Fruit fly (Drosophila melanogaster): ENCODE data around the gene CtsB.

The CtsB gene

DNA sequence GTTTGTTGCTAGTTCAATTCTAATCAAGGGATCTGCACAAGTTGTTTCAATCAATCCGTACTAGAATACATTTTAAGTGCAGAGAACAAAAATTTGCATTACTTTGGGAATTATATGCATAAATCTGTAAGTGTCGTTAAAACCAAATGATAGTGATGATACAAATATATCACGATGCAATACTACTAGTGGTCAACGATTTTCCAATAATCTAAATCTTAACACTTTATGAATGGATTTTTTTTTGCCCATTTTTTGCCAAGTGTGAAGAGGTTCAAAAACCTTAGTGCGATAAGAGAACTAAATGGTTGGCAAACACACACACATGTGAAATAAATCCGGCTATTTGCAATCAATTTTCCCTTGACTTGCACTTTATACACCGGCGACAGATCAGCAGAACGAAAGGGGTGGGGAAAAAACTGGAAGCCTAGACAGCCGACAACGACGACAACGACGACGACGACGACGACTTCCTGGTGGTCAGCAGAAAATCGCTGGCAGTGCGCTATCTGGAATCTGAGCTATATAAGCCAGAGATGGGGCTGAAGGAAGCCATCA, 22.9 kb downstream of the CtsB start, which contains the start of gene Yp3:
Yp3 (plus strand) TSS at position 558 of the 561 bp plus-strand sequence.
- no peak for TF ChIP-seq CG8478 (optimal IDR thresholded peaks at IDR 0.05)
- TF ChIP-seq EcR (GFP tag; optimal IDR thresholded peaks at IDR 0.05) = no peak
- TF ChIP-seq pan (optimal IDR thresholded peaks at IDR 0.05) = no peak
- no peak for TF ChIP-seq usp (GFP tag; optimal IDR thresholded peaks at IDR 0.05)

DNA sequence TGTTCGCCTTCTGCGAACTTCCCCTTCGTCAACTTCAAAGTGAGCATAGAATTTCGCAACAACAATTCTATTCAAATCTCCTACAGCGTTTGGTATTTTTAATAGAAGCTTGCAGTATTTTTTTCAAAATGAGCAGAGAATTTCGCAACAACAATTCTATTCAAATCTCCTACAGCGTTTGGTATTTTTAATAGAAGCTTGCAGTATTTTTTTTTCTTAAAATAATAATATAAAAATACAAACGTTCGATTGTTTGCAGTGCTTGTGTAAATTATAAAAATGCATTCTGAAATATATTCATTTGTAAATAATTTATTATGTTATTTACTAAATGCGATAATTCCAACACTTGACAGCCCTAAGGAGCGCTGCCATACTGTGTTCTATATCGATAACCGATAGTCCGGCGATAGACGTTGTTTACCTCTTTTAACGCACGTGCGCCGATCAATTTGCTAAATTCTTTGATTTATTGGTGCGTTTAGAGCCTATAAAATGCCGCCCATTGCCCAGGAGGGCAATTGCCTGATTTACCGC, 25.1 kb downstream of the CtsB start, which contains the start of the genes CG32625 and Rtc1:
CG32625 (minus strand) TSS at position 51 of the 537 bp plus-strand sequence.
Rtc1 (plus strand) TSS at position 404 of the 537 bp plus-strand sequence.
- TF ChIP-seq CG8478 (optimal IDR thresholded peaks at IDR 0.05) (no peak), Dll (optimal IDR thresholded peaks at IDR 0.05) (no peak), pan (optimal IDR thresholded peaks at IDR 0.05) (no peak), EcR (GFP tag; optimal IDR thresholded peaks at IDR 0.05) (no peak), usp (GFP tag; optimal IDR thresholded peaks at IDR 0.05) (no peak), psq (optimal IDR thresholded peaks at IDR 0.05) (no peak)

DNA sequence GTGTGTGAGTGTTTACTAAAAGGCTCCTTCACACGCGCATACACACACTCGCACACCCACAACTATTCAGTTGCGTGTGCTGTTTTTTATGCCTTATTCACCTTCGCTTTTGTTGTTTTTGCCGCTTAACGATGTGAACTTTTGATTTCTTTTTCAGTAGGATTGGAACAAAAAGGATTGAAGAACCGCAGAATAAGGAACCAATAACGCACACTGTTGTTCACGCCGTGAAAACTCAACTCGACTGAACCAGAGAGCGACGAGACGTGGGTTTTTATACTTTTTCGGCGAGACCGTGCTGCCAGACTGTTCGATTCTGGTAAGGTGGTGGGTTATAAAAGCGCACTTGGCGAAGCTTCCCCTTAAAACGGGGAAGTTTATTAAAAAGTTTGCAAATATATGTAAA, 26.8 kb downstream of the CtsB start, which contains the start of gene Pdcd4:
Pdcd4 (minus strand) TSS at position 255 of the 406 bp plus-strand sequence.
- TF ChIP-seq EcR (GFP tag; optimal IDR thresholded peaks at IDR 0.05) (peak in 1 of 2 experiments; percentile 51), Dll (optimal IDR thresholded peaks at IDR 0.05) (no peak)

DNA sequence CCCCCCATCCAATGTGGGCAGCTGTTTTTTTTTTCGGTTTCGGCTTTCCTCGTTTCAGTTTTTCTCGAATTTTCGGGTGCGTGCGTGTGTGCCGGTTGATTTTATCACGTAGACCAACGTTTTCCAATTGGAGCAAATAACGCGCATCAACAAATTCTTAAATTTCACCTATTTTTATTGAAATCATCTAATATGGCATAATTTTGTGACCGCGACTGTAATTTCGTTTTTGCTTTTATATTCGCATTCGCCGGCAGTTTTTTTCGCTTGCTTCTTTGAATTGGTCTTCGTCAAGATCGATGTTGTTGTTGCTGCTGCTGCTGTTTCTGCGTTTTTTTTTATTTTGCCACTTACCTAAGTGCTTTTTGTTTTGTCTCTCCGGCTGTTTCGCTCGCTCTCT, 27.5 kb downstream of the CtsB start:
- no peak for TF ChIP-seq EcR (GFP tag; optimal IDR thresholded peaks at IDR 0.05)

DNA sequence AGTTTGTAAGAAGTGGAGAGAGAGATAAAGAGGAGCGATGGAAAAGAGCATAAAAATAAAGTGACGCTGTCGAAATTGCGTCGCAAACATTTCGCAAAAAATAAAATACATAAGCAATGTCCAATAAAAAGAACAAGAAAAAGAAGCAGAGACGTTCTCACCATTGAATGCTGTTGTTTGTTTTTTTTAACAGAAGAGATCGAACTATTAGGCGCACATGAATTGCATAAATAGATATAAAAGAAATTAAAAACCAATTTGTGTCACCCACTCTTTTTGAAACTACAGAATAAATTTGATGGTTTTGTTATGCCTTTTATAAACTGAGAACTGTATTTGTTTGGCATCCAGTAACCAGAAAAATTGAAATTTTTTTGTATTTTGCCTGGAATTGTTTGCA, 28.2 kb downstream of the CtsB start:
- TF ChIP-seq Dll (optimal IDR thresholded peaks at IDR 0.05) (no peak), psq (optimal IDR thresholded peaks at IDR 0.05) (no peak), EcR (GFP tag; optimal IDR thresholded peaks at IDR 0.05) (no peak), usp (GFP tag; optimal IDR thresholded peaks at IDR 0.05) (no peak), pan (optimal IDR thresholded peaks at IDR 0.05) (no peak), CG8478 (optimal IDR thresholded peaks at IDR 0.05) (no peak)

DNA sequence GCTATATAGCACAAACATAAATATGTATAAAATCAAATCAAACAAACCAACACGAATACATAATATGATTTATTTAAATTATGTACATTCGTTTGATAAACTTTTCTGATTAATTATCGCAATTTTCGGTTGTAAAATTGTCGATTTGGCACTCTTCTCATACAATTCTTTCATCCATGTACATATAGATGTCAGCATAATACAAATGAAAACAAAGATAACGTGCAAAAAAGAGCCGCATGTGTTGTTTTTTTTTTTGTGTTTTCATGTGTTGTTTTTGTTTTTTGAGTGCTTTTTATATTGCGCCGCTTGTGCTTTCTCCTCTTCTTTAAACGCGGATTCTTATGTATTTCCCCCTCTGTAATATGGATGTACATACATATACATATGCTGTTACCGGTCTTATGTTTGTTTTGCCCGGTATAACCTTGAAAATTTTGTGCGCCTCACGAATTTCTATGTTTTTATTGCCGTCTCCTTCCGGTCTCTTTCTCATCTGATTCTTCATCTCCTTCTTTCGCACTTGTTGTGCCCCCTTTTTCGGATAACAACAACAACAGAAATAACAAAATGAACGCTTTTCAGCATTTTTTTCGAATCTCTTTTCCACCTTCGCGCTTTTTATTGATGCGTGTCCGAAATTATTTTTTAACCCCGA, 28.7 kb downstream of the CtsB start:
- no peak for TF ChIP-seq CG8478 (optimal IDR thresholded peaks at IDR 0.05)
- peak; percentile 36 for TF ChIP-seq psq (optimal IDR thresholded peaks at IDR 0.05)

DNA sequence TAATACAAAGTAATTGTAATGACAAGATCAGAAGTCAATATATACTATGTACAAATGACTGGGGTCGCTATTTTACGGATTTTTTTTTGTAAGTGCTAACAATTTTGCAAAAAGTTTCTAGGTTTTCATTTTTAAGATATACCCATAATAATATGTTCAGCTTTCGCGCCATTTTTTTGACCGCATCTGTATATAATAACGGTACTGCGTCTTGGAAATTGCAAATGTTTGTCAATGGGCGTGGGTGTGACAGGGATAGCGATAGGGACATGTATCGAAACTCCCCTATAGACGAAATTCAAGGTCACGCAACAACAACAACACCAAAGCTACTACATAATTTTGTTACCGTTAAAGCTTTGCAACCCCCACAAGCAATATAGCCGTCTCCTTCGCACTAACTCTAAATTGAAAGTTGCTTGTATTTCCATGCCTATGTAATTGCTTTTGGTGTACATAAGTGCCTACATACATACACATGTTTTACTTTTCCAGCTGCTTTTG, 29.4 kb downstream of the CtsB start:
- TF ChIP-seq pan (optimal IDR thresholded peaks at IDR 0.05) (no peak), Dll (optimal IDR thresholded peaks at IDR 0.05) (no peak), psq (optimal IDR thresholded peaks at IDR 0.05) (no peak), usp (GFP tag; optimal IDR thresholded peaks at IDR 0.05) (no peak), EcR (GFP tag; optimal IDR thresholded peaks at IDR 0.05) (no peak), CG8478 (optimal IDR thresholded peaks at IDR 0.05) (no peak)

DNA sequence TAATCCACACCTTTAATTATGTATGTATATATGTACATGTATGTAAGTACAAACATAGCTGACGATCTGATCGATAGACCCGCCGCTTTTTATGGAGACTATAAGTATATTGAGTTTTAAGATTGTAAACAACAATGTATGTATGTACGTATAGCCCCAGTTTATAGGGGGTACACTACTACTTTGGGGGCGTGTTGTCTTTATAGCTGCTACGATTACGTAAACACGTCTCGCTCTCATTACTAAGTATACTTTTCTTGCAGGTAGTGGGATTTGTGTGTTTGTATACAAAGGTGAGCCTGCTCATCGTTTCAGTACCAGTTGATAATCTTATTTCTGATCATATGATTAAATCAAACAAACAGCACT, 32.1 kb downstream of the CtsB start:
- no peak for TF ChIP-seq EcR (GFP tag; optimal IDR thresholded peaks at IDR 0.05)
- no peak for TF ChIP-seq Dll (optimal IDR thresholded peaks at IDR 0.05)
- no peak for TF ChIP-seq pan (optimal IDR thresholded peaks at IDR 0.05)
- TF ChIP-seq usp (GFP tag; optimal IDR thresholded peaks at IDR 0.05) = no peak
- no peak for TF ChIP-seq psq (optimal IDR thresholded peaks at IDR 0.05)
- TF ChIP-seq CG8478 (optimal IDR thresholded peaks at IDR 0.05) = no peak

DNA sequence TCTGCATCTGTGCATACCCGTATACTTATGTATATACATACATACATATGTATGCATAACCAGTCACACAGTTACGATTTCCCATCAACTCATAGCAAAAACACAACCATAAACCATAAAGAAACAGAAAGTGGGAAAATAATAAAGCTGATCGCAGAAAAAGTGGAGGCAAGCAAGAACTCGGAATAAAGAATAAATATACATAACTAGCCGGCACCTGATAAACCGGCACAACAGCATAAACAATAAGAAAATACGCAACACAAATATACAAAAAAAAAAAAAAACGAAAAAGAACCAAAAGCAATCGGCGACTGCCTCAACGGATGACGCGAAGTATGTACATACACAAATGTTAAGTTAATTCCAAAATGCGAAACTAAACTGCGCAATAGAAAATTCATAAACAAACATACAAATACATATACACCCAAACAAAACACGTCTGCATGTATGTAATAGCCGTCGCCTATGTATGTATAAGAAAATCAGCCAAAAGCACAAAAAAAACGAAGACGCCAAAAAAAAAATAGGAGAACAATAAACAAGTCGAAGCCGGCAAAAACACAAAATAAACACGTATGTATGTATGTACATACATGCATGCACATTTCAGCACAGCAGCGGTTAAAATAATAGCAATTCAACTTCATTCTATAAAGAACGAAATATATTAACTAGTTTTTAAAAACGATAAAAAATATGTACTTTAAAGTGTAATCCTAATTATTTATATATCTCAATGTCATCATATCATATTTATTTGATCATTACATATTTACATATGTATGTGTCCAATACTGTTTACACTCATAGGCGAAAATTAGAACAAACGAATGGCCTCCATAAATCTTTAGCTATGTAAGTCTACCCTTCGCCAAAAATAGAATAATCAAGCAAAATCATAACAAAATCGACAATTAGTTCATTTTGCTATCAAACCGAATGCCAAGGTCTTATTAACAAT, 32.8 kb downstream of the CtsB start:
- TF ChIP-seq usp (GFP tag; optimal IDR thresholded peaks at IDR 0.05) (no peak), CG8478 (optimal IDR thresholded peaks at IDR 0.05) (no peak), pan (optimal IDR thresholded peaks at IDR 0.05) (no peak), EcR (GFP tag; optimal IDR thresholded peaks at IDR 0.05) (no peak), psq (optimal IDR thresholded peaks at IDR 0.05) (no peak), Dll (optimal IDR thresholded peaks at IDR 0.05) (no peak)

DNA sequence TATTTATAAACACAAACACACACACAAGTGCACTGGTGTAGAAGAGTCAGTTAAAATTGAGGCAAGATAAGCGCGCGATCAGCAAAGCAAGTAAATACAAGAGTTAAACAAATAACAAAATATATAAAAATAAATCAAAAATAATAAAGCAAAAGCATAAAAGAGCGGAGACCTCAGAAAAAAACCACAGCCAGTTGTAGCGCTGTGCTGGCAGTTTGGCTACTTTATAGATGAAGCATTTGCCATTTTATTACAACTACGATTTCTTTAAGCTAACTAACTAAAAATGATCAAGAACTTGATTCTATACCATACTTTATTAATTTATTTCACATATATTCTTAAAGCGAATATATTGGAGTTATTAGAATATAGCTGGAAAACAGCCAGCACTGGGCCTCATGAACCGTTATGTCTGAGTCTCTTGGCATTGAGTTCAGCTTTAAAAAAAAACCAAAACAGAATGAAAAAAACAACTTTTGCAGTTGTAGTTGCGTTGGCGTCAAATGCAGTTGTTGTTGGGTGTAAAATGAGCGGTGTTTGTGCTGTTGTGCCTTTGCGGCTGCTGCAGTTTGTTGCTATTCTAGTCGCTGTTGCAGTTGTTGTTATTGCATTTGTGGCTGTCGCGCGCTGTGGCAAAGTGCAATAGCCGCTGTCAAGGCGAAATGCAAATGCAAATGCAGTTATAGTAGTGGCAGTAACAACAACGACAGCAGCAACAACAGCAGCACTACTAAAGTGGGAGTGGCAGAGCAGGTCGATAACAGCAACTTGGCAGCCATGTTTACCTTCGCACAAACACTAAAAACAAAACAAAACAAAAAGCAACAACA, 34.1 kb downstream of the CtsB start:
- TF ChIP-seq psq (optimal IDR thresholded peaks at IDR 0.05) = no peak
- peak in 1 of 2 experiments; percentile 69 for TF ChIP-seq EcR (GFP tag; optimal IDR thresholded peaks at IDR 0.05)

DNA sequence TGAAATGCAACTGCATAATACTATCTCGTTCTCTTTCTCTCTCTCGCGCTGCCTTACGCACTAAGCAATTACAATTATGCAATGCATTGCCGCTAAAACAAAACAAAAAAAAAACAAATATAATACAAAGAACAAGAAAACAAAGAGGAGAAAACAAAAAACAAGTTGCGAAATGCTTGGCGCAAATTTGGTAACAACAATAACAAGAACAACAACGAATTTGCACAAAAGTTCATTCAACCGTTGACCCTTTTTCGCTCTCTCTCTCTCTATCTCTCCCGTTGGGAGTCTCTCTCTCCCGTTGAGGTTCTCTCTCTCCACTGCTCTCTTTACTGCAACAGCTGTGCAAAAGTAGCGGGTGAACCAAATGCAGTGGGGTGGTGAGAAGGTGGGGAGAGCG, 34.9 kb downstream of the CtsB start:
- TF ChIP-seq Dll (optimal IDR thresholded peaks at IDR 0.05) (no peak), usp (GFP tag; optimal IDR thresholded peaks at IDR 0.05) (no peak), EcR (GFP tag; optimal IDR thresholded peaks at IDR 0.05) (peak in 1 of 2 experiments; percentile 80), psq (optimal IDR thresholded peaks at IDR 0.05) (no peak), CG8478 (optimal IDR thresholded peaks at IDR 0.05) (no peak)
